Worm (Caenorhabditis elegans): ENCODE results near the gene flcn-1.

flcn-1 gene

DNA sequence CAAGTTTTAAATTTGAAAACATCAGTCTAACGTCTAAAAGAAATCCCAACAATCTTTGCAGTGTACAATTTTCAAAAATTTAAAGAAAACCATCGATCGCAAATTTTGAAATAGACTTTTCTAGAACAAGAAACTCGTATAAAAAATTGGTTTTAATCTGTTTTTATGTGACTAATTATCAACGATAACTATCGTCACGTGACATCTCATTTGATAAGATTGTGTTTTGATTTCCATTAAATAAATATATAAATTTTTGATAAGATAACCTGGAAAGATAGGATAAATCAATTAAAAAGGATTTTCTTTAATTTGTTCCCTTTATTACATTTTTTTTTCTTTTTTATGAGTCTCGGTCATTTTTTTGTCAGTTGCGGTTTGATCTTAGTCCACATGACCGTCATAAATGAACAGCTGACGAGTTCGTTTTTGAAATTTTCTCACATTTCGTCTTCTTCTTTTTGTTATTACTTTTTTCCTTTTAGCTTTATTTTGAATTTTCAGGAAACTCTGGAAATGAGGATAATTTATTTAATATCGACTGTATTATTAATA, 18.9 kb upstream of the flcn-1 start, which contains the start of gene asm-1:
Gene asm-1, plus strand, starts transcription at position 505 of the 555 bp plus-strand sequence.
- TF ChIP-seq flt-1 (GFP tag; IDR thresholded peaks at IDR 0.05) (no peak), klf-2 (GFP tag; conservative IDR thresholded peaks at IDR 0.05) (no peak), ref-1 (GFP tag; conservative IDR thresholded peaks at IDR 0.05) (no peak), med-1 (GFP tag; optimal IDR thresholded peaks at IDR 0.05; ENCODE audit: insufficient read depth) (no peak), tab-1 (GFP tag; IDR thresholded peaks at IDR 0.05) (no peak), cog-1 (tag; optimal IDR thresholded peaks at IDR 0.05) (no peak), T22C8.4 (GFP tag; IDR thresholded peaks at IDR 0.05) (no peak), ztf-23 (GFP tag; IDR thresholded peaks at IDR 0.05) (no peak), ztf-29 (GFP tag; IDR thresholded peaks at IDR 0.05) (no peak)

DNA sequence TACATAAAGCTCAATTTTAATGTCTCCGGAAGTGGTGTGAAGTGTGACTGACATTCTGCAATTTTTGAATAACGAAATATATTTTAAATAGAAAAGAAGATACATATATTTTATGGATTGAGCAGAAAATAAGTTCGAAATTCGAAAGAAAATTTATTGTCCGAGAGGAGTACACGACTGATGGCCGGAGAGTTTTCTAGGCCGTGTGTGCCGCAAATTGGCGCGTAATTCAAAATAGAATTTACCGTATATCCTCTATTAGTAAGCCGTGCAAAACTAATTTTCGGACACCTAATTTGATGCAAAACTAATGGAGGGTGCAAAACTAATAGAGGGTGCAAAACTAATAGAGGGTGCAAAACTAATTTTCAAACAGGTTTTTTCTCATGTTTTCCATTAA, 15.3 kb upstream of the flcn-1 start, which contains the start of gene cyn-10:
Gene cyn-10, minus strand, starts transcription at position 57 of the 400 bp plus-strand sequence.
- peak; percentile 52 for TF ChIP-seq cog-1 (tag; optimal IDR thresholded peaks at IDR 0.05)
- 0 out of 2 replicates have a peak, but pooled peaks have one; percentile 42 for TF ChIP-seq ref-1 (GFP tag; conservative IDR thresholded peaks at IDR 0.05)
- TF ChIP-seq med-1 (GFP tag; optimal IDR thresholded peaks at IDR 0.05; ENCODE audit: insufficient read depth) = no peak
- peak; percentile 82 for TF ChIP-seq klf-2 (GFP tag; conservative IDR thresholded peaks at IDR 0.05)
- no peak for TF ChIP-seq ztf-29 (GFP tag; IDR thresholded peaks at IDR 0.05)
- TF ChIP-seq tab-1 (GFP tag; IDR thresholded peaks at IDR 0.05) = no peak
- no peak for TF ChIP-seq T22C8.4 (GFP tag; IDR thresholded peaks at IDR 0.05)
- TF ChIP-seq ztf-23 (GFP tag; IDR thresholded peaks at IDR 0.05) = peak; percentile 90
- peak; percentile 92 for TF ChIP-seq flt-1 (GFP tag; IDR thresholded peaks at IDR 0.05)

DNA sequence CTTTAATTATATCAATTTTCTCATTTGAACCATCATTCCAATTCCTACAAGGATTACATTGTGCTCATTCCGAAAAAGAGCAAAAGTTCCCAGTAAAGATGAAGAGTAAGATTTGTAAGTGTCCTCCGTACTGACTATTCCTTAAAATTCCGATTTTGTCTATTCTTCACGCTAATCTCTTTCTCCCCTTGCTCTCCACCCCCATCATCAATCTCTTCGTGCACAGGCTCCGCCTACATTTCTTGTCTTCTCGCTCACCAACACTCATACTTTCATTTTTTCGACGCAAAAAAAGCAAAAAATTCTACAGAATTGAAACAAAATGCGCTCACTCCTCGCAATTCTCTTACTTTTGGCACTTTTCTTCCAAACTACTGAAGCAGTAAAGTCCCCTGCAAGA, 12.7 kb upstream of the flcn-1 start, which contains the start of gene B0252.8:
Gene B0252.8, plus strand, starts transcription at position 292 of the 400 bp plus-strand sequence.
- TF ChIP-seq ref-1 (GFP tag; conservative IDR thresholded peaks at IDR 0.05) (no peak), ztf-23 (GFP tag; IDR thresholded peaks at IDR 0.05) (no peak), flt-1 (GFP tag; IDR thresholded peaks at IDR 0.05) (no peak), med-1 (GFP tag; optimal IDR thresholded peaks at IDR 0.05; ENCODE audit: insufficient read depth) (no peak), ztf-29 (GFP tag; IDR thresholded peaks at IDR 0.05) (no peak), cog-1 (tag; optimal IDR thresholded peaks at IDR 0.05) (no peak), klf-2 (GFP tag; conservative IDR thresholded peaks at IDR 0.05) (no peak), T22C8.4 (GFP tag; IDR thresholded peaks at IDR 0.05) (no peak), tab-1 (GFP tag; IDR thresholded peaks at IDR 0.05) (no peak)

DNA sequence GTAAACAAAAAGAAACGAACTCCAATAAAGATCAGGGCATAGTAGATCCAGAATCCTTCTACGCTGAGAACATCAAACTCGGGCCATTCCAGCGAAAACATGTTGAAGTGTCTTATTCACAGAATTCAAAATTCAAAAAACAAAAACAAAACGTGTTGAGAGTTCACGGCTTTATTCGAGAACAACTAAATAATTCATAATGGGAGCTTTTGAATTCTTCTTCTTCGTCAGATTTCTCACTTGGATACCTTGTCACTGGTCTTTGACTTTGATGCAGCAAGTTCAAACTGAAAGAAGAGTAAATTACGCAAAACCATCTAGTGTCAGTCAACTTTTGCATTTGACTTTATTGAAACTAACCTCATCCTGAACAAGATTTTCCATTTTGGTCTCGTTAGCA, 10.9 kb upstream of the flcn-1 start, which contains the start of gene B0252.11:
Gene B0252.11, minus strand, starts transcription at position 101 of the 400 bp plus-strand sequence.
- TF ChIP-seq T22C8.4 (GFP tag; IDR thresholded peaks at IDR 0.05) = no peak
- TF ChIP-seq ztf-23 (GFP tag; IDR thresholded peaks at IDR 0.05) = no peak
- no peak for TF ChIP-seq klf-2 (GFP tag; conservative IDR thresholded peaks at IDR 0.05)
- TF ChIP-seq ztf-29 (GFP tag; IDR thresholded peaks at IDR 0.05) = no peak
- no peak for TF ChIP-seq ref-1 (GFP tag; conservative IDR thresholded peaks at IDR 0.05)
- no peak for TF ChIP-seq flt-1 (GFP tag; IDR thresholded peaks at IDR 0.05)
- no peak for TF ChIP-seq tab-1 (GFP tag; IDR thresholded peaks at IDR 0.05)
- TF ChIP-seq cog-1 (tag; optimal IDR thresholded peaks at IDR 0.05) = no peak
- no peak for TF ChIP-seq med-1 (GFP tag; optimal IDR thresholded peaks at IDR 0.05; ENCODE audit: insufficient read depth)

DNA sequence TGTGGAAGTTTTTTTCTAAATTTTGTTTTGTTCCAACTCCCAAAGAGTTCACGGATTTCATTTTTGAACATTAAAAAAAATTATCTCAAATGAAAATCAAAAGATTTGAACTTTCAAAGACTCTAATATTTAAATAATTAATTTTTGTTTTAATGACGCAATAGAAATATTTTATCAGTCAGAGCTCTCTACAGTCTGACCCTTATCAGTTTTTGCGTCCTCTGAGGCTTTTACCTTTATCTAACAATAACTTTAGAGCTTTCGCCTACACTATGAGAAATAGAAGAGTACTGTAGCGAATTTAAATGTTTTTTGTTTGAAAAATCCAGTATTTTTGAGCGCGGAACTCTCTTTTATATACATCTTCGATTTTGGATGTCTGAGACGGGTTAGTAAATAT, 9.7 kb upstream of the flcn-1 start, which contains the start of gene B0252.5:
Gene B0252.5, minus strand, starts transcription at position 17 of the 400 bp plus-strand sequence.
- no peak for TF ChIP-seq ref-1 (GFP tag; conservative IDR thresholded peaks at IDR 0.05)
- no peak for TF ChIP-seq tab-1 (GFP tag; IDR thresholded peaks at IDR 0.05)
- TF ChIP-seq T22C8.4 (GFP tag; IDR thresholded peaks at IDR 0.05) = no peak
- TF ChIP-seq ztf-23 (GFP tag; IDR thresholded peaks at IDR 0.05) = no peak
- TF ChIP-seq med-1 (GFP tag; optimal IDR thresholded peaks at IDR 0.05; ENCODE audit: insufficient read depth) = no peak
- TF ChIP-seq cog-1 (tag; optimal IDR thresholded peaks at IDR 0.05) = no peak
- TF ChIP-seq klf-2 (GFP tag; conservative IDR thresholded peaks at IDR 0.05) = no peak
- TF ChIP-seq ztf-29 (GFP tag; IDR thresholded peaks at IDR 0.05) = no peak
- no peak for TF ChIP-seq flt-1 (GFP tag; IDR thresholded peaks at IDR 0.05)

DNA sequence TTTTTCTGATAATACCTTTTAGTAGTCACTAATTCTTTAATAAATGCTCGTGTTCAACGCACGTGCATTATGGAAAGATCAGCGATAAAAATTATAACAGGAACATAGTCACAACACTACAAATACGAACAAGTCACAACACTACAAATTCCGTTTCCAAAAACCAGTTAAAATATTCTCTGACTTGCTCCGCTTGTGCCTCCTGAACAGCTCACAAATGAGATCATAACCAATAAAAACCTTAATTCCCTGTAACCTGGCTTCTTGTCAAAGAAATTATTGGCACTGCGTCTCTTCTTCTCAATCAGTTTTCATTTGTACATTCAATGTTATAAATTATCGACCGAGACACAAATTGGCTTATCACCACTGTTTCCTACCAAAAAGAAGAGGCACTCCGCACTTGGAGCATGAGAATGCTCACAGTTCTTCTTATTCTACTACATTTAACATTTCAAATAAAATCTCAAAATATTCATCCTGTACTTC, 9.2 kb upstream of the flcn-1 start, which contains the start of gene B0252.1:
Gene B0252.1, plus strand, starts transcription at position 318 of the 489 bp plus-strand sequence.
- TF ChIP-seq flt-1 (GFP tag; IDR thresholded peaks at IDR 0.05) (no peak), cog-1 (tag; optimal IDR thresholded peaks at IDR 0.05) (no peak), T22C8.4 (GFP tag; IDR thresholded peaks at IDR 0.05) (no peak), med-1 (GFP tag; optimal IDR thresholded peaks at IDR 0.05; ENCODE audit: insufficient read depth) (no peak), ref-1 (GFP tag; conservative IDR thresholded peaks at IDR 0.05) (no peak), ztf-29 (GFP tag; IDR thresholded peaks at IDR 0.05) (no peak), klf-2 (GFP tag; conservative IDR thresholded peaks at IDR 0.05) (no peak), tab-1 (GFP tag; IDR thresholded peaks at IDR 0.05) (no peak), ztf-23 (GFP tag; IDR thresholded peaks at IDR 0.05) (no peak)

DNA sequence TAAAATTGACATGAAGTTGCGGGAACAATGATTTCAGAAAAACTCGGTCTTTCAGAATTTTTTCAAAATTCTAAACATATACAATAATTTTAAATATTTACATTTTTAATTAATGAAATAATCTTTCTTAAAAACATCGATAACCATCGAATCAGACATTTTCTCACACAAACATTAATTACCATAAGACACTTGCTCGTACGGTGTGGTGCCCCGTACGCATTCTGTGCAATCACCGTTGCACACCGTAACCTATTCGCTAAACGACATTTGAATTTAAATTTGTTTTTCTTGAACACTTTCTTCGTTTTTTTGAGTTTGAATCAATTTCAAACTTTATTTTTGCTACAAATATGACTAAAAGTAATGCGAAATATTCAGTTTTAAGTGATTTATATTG, 4.8 kb upstream of the flcn-1 start:
- TF ChIP-seq T22C8.4 (GFP tag; IDR thresholded peaks at IDR 0.05) (no peak), med-1 (GFP tag; optimal IDR thresholded peaks at IDR 0.05; ENCODE audit: insufficient read depth) (no peak), cog-1 (tag; optimal IDR thresholded peaks at IDR 0.05) (no peak), klf-2 (GFP tag; conservative IDR thresholded peaks at IDR 0.05) (no peak), flt-1 (GFP tag; IDR thresholded peaks at IDR 0.05) (no peak), ref-1 (GFP tag; conservative IDR thresholded peaks at IDR 0.05) (no peak), ztf-23 (GFP tag; IDR thresholded peaks at IDR 0.05) (no peak), tab-1 (GFP tag; IDR thresholded peaks at IDR 0.05) (no peak), ztf-29 (GFP tag; IDR thresholded peaks at IDR 0.05) (no peak)

DNA sequence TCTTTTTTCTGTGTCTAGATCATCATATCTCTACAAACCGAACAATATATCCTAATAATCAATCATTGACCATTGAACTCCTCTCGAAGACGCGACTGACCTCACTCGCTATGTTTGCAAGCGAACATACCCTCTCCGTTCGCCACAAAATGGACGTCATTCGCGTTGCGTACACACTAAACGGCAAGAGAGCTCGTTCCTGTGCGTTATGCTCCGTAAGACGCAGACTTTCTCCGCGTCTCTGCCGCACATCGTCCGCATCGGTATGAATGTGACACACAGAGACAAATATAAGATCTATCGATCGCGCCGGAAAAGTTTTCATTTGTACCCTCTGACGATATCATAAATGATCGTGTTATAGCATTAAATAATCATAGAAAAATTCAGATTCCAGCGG, 2.5 kb upstream of the flcn-1 start:
- TF ChIP-seq cog-1 (tag; optimal IDR thresholded peaks at IDR 0.05) (peak; percentile 29), flt-1 (GFP tag; IDR thresholded peaks at IDR 0.05) (0 out of 2 replicates have a peak, but pooled peaks have one; percentile 51), ref-1 (GFP tag; conservative IDR thresholded peaks at IDR 0.05) (no peak)

DNA sequence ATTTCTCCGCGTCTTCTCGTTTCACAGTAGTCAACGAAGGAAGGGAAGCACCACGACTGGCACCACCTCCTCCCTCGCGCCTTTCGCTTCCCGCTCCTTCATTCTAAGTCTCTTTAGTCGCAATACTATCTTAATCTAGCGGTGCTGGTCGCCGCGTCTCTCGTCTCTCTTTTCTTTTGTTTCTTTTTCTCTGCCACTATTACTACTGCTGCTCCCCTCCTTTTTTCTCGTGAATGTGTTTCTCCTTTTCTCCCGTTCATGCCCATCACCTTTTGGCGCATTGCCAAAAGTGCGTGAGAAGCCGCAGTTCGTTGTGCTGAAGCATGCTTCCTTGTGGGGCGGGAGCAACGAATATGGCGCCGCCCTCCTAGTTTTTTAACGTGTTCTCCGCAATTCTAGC, 2.1 kb upstream of the flcn-1 start:
- TF ChIP-seq tab-1 (GFP tag; IDR thresholded peaks at IDR 0.05) (no peak), cog-1 (tag; optimal IDR thresholded peaks at IDR 0.05) (no peak), med-1 (GFP tag; optimal IDR thresholded peaks at IDR 0.05; ENCODE audit: insufficient read depth) (no peak), T22C8.4 (GFP tag; IDR thresholded peaks at IDR 0.05) (no peak), ztf-29 (GFP tag; IDR thresholded peaks at IDR 0.05) (no peak), flt-1 (GFP tag; IDR thresholded peaks at IDR 0.05) (no peak), klf-2 (GFP tag; conservative IDR thresholded peaks at IDR 0.05) (no peak), ztf-23 (GFP tag; IDR thresholded peaks at IDR 0.05) (no peak), ref-1 (GFP tag; conservative IDR thresholded peaks at IDR 0.05) (no peak)

All from whole organism, midembryonic.